Fruit fly (Drosophila melanogaster) whole organism, prepupa: ENCODE results near the gene CG9682.

Experiments used
- Blimp-1 ChIP-seq: fragments of 200-800 bp; sonication (Bioruptor generic); optimal IDR thresholded peaks from 3 replicates; lab custom pipeline; 2017; ENCODE audit warnings: missing biosample characterization, missing genetic modification characterization, mild to moderate bottlenecking, moderate library complexity, missing genetic modification reagents
- CG10631 ChIP-seq: fragments of 200-800 bp; sonication (Bioruptor generic); optimal IDR thresholded peaks from 2 replicates; lab custom pipeline; 2016; ENCODE audit warnings: missing biosample characterization, missing genetic modification characterization
- CG10669 ChIP-seq: fragments of 200-800 bp; sonication (Bioruptor generic); optimal IDR thresholded peaks from 3 replicates; lab custom pipeline; 2018; ENCODE audit warnings: missing biosample characterization, mild to moderate bottlenecking, missing genetic modification characterization, moderate library complexity
- CG11294 ChIP-seq: fragments of 200-800 bp; sonication (Bioruptor generic); IDR thresholded peaks from 2 replicates; pipeline ENCODE4 v1.3.6; 2022; ENCODE audit warnings: missing biosample characterization, missing genetic modification characterization
- CG11762 ChIP-seq: fragments of 200-800 bp; sonication (Bioruptor generic); optimal IDR thresholded peaks from 3 replicates; lab custom pipeline; 2016; ENCODE audit warnings: missing biosample characterization, missing genetic modification characterization; ENCODE audit not compliant: insufficient read depth
- CG11902 ChIP-seq: fragments of 200-800 bp; sonication (Bioruptor generic); optimal IDR thresholded peaks from 3 replicates; lab custom pipeline; 2016; ENCODE audit warnings: missing biosample characterization, missing genetic modification characterization
- CG15336 ChIP-seq: fragments of 200-800 bp; sonication (Bioruptor generic); IDR thresholded peaks from 2 replicates; pipeline ENCODE4 v1.3.6; 2022; ENCODE audit warnings: missing biosample characterization, missing genetic modification characterization
- CG16779 ChIP-seq: fragments of 200-800 bp; sonication (Bioruptor generic); optimal IDR thresholded peaks from 3 replicates; lab custom pipeline; 2017; ENCODE audit warnings: missing biosample characterization, mild to moderate bottlenecking, missing genetic modification characterization
- CG3032 ChIP-seq: fragments of 200-800 bp; optimal IDR thresholded peaks from 2 replicates; lab custom pipeline; 2019; ENCODE audit warnings: missing biosample characterization, mild to moderate bottlenecking, missing genetic modification characterization, moderate library complexity
- CG31627 ChIP-seq: fragments of 200-800 bp; sonication (Bioruptor generic); optimal IDR thresholded peaks from 3 replicates; lab custom pipeline; 2016; ENCODE audit warnings: missing biosample characterization, missing genetic modification characterization
- CG32006 ChIP-seq: fragments of 200-800 bp; sonication (Bioruptor generic); optimal IDR thresholded peaks from 3 replicates; lab custom pipeline; 2017; ENCODE audit warnings: missing biosample characterization, mild to moderate bottlenecking, missing genetic modification characterization
- CG34406 ChIP-seq: fragments of 200-800 bp; sonication (Bioruptor generic); optimal IDR thresholded peaks from 3 replicates; lab custom pipeline; 2016; ENCODE audit warnings: missing biosample characterization, missing genetic modification characterization
- CG3919 ChIP-seq: fragments of 200-800 bp; sonication (Bioruptor generic); optimal IDR thresholded peaks from 3 replicates; lab custom pipeline; 2016; ENCODE audit warnings: missing biosample characterization, missing genetic modification characterization
- CG4318 ChIP-seq: fragments of 200-800 bp; sonication (Bioruptor generic); optimal IDR thresholded peaks from 3 replicates; lab custom pipeline; 2017; ENCODE audit warnings: missing biosample characterization, mild to moderate bottlenecking, missing genetic modification characterization
- CG6163 ChIP-seq: fragments of 200-800 bp; sonication (Bioruptor generic); IDR thresholded peaks from 3 replicates; pipeline ENCODE4 v1.3.6; 2022; ENCODE audit warnings: missing biosample characterization, missing genetic modification characterization
- CG6792 ChIP-seq: fragments of 200-800 bp; sonication (Bioruptor generic); optimal IDR thresholded peaks from 3 replicates; lab custom pipeline; 2016; ENCODE audit warnings: missing biosample characterization, missing genetic modification characterization
- CG6854 ChIP-seq: fragments of 200-800 bp; sonication (Bioruptor generic); optimal IDR thresholded peaks from 2 replicates; lab custom pipeline; 2017; ENCODE audit warnings: missing biosample characterization, mild to moderate bottlenecking, missing genetic modification characterization
- CG7368 ChIP-seq: fragments of 200-800 bp; sonication (Bioruptor generic); optimal IDR thresholded peaks from 3 replicates; lab custom pipeline; 2016; ENCODE audit warnings: missing biosample characterization, missing genetic modification characterization
- CG8119 ChIP-seq: fragments of 200-800 bp; sonication (Bioruptor generic); IDR thresholded peaks from 3 replicates; pipeline ENCODE4 v1.3.6; 2022; ENCODE audit warnings: missing biosample characterization, missing genetic modification characterization
- CG8319 ChIP-seq: fragments of 200-800 bp; sonication (Bioruptor generic); optimal IDR thresholded peaks from 3 replicates; lab custom pipeline; 2016; ENCODE audit warnings: missing biosample characterization, missing genetic modification characterization
- CG9139 ChIP-seq: fragments of 200-800 bp; sonication (Bioruptor generic); optimal IDR thresholded peaks from 3 replicates; lab custom pipeline; 2017; ENCODE audit warnings: missing biosample characterization, mild to moderate bottlenecking, missing genetic modification characterization
- Eip75B ChIP-seq: fragments of 200-800 bp; sonication (Bioruptor generic); optimal IDR thresholded peaks from 3 replicates; lab custom pipeline; 2016; ENCODE audit warnings: missing biosample characterization, missing genetic modification characterization
- Eip78C ChIP-seq: fragments of 200-800 bp; sonication (Bioruptor generic); peaks from one replicate; lab custom pipeline; 2016; ENCODE audit warnings: missing biosample characterization, missing genetic modification characterization
- Ets21C ChIP-seq: fragments of 200-800 bp; sonication (Bioruptor generic); optimal IDR thresholded peaks from 3 replicates; lab custom pipeline; 2016; ENCODE audit warnings: missing biosample characterization, missing genetic modification characterization
- Gug ChIP-seq: fragments of 200-800 bp; sonication (Bioruptor generic); IDR thresholded peaks from 2 replicates; pipeline ENCODE4 v1.3.6; 2022; ENCODE audit warnings: missing biosample characterization, missing genetic modification characterization
- Hr38 ChIP-seq: sonication (Bioruptor generic); optimal IDR thresholded peaks from 2 replicates; lab custom pipeline; 2016; ENCODE audit warnings: missing biosample characterization, missing genetic modification characterization
- Hr39 ChIP-seq: fragments of 200-800 bp; sonication (Bioruptor generic); optimal IDR thresholded peaks from 2 replicates; lab custom pipeline; 2016; ENCODE audit warnings: missing biosample characterization, missing genetic modification characterization
- Hr4 ChIP-seq: fragments of 200-800 bp; sonication (Bioruptor generic); optimal IDR thresholded peaks from 3 replicates; lab custom pipeline; 2016; ENCODE audit warnings: missing biosample characterization, missing genetic modification characterization
- Met ChIP-seq: fragments of 200-800 bp; sonication (Bioruptor generic); optimal IDR thresholded peaks from 3 replicates; lab custom pipeline; 2016; ENCODE audit warnings: missing biosample characterization, missing genetic modification characterization
- OdsH ChIP-seq: fragments of 200-800 bp; sonication (Bioruptor generic); optimal IDR thresholded peaks from 3 replicates; lab custom pipeline; 2016; ENCODE audit warnings: missing biosample characterization, missing genetic modification characterization
- Smox ChIP-seq: fragments of 200-800 bp; sonication (Bioruptor generic); optimal IDR thresholded peaks from 3 replicates; lab custom pipeline; 2016; ENCODE audit warnings: missing biosample characterization, missing genetic modification characterization
- Sox102F ChIP-seq: fragments of 200-800 bp; sonication (Bioruptor generic); optimal IDR thresholded peaks from 2 replicates; lab custom pipeline; 2016; ENCODE audit warnings: missing biosample characterization, mild to moderate bottlenecking, missing genetic modification characterization
- Sox14 ChIP-seq: fragments of 200-800 bp; sonication (Bioruptor generic); optimal IDR thresholded peaks from 3 replicates; lab custom pipeline; 2016; ENCODE audit warnings: missing biosample characterization, missing genetic modification characterization
- Sox15 ChIP-seq: fragments of 200-800 bp; sonication (Bioruptor generic); optimal IDR thresholded peaks from 3 replicates; lab custom pipeline; 2016; ENCODE audit warnings: missing biosample characterization, missing genetic modification characterization
- achi ChIP-seq: fragments of 200-800 bp; sonication (Bioruptor generic); optimal IDR thresholded peaks from 3 replicates; lab custom pipeline; 2016; ENCODE audit warnings: missing biosample characterization, missing genetic modification characterization
- cyc ChIP-seq: fragments of 200-800 bp; sonication (Bioruptor generic); optimal IDR thresholded peaks from 3 replicates; lab custom pipeline; 2016; ENCODE audit warnings: missing biosample characterization, missing genetic modification characterization
- dsx ChIP-seq: fragments of 200-800 bp; optimal IDR thresholded peaks from 3 replicates; lab custom pipeline; 2019; ENCODE audit warnings: missing biosample characterization, mild to moderate bottlenecking, missing genetic modification characterization, moderate library complexity; ENCODE audit not compliant: poor library complexity, severe bottlenecking
- eg ChIP-seq: fragments of 200-800 bp; sonication (Bioruptor generic); IDR thresholded peaks from 3 replicates; pipeline ENCODE4 v1.3.6; 2022; ENCODE audit warnings: missing biosample characterization, missing genetic modification characterization
- esn ChIP-seq: fragments of 200-800 bp; sonication (Bioruptor generic); optimal IDR thresholded peaks from 2 replicates; lab custom pipeline; 2016; ENCODE audit warnings: missing biosample characterization, mild to moderate bottlenecking, missing genetic modification characterization, moderate library complexity
- fd59A ChIP-seq: fragments of 200-800 bp; sonication (Bioruptor generic); optimal IDR thresholded peaks from 2 replicates; lab custom pipeline; 2017; ENCODE audit warnings: missing biosample characterization, mild to moderate bottlenecking, missing genetic modification characterization, missing genetic modification reagents
- fkh ChIP-seq: fragments of 200-800 bp; sonication (Bioruptor generic); optimal IDR thresholded peaks from 3 replicates; lab custom pipeline; 2017; ENCODE audit warnings: missing biosample characterization, mild to moderate bottlenecking, missing genetic modification characterization, moderate library complexity
- lz ChIP-seq: fragments of 200-800 bp; sonication (Bioruptor generic); optimal IDR thresholded peaks from 3 replicates; lab custom pipeline; 2016; ENCODE audit warnings: missing biosample characterization, missing genetic modification characterization
- net ChIP-seq: fragments of 200-800 bp; sonication (Bioruptor generic); optimal IDR thresholded peaks from 3 replicates; lab custom pipeline; 2016; ENCODE audit warnings: missing biosample characterization, missing genetic modification characterization
- pdm3 ChIP-seq: fragments of 200-800 bp; sonication (Bioruptor generic); optimal IDR thresholded peaks from 3 replicates; lab custom pipeline; 2016; ENCODE audit warnings: missing biosample characterization, missing genetic modification characterization
- salr ChIP-seq, 2 experiments: fragments of 200-800 bp; sonication (Bioruptor generic); optimal IDR thresholded peaks; 3 replicates each; lab custom pipeline; 2016 to 2018; ENCODE audit warnings: missing biosample characterization in 2 of 2, missing genetic modification characterization in 2 of 2, mild to moderate bottlenecking in 1 of 2
- spab ChIP-seq: fragments of 200-800 bp; sonication (Bioruptor generic); optimal IDR thresholded peaks from 2 replicates; lab custom pipeline; 2017; ENCODE audit warnings: missing biosample characterization, mild to moderate bottlenecking, missing genetic modification characterization, missing genetic modification reagents
- svp ChIP-seq: fragments of 200-800 bp; sonication (Bioruptor generic); peaks from one replicate; lab custom pipeline; 2016; ENCODE audit warnings: missing biosample characterization, missing genetic modification characterization
- topi ChIP-seq: fragments of 200-800 bp; sonication (Bioruptor generic); optimal IDR thresholded peaks from 3 replicates; lab custom pipeline; 2016; ENCODE audit warnings: missing biosample characterization, missing genetic modification characterization
- vri ChIP-seq: fragments of 200-800 bp; sonication (Bioruptor generic); optimal IDR thresholded peaks from 3 replicates; lab custom pipeline; 2016; ENCODE audit warnings: missing biosample characterization, mild to moderate bottlenecking, missing genetic modification characterization

The CG9682 gene

dm6 chr3R:30265420-30265819, 14.7 kb downstream of the CG9682 start (continued):
- TF ChIP-seq esn (GFP tag; lab: Kevin White, UChicago) (peak; percentile 89), CG15336 (GFP tag; lab: Robert Waterston, UW) (peak; percentile 97), CG3032 (peak; percentile 97), fkh (no peak), topi (GFP tag; lab: Kevin White, UChicago) (peak; percentile 83), Eip78C (GFP tag; lab: Kevin White, UChicago) (peak; percentile 98), fd59A (GFP tag; lab: Kevin White, UChicago) (peak; percentile 97), CG11902 (GFP tag; lab: Kevin White, UChicago) (peak; percentile 71), CG11294 (GFP tag; lab: Robert Waterston, UW) (peak; percentile 94), svp (peak; percentile 90), CG6792 (peak; percentile 90), CG11762 (GFP tag; lab: Kevin White, UChicago) (peak; percentile 86), eg (GFP tag; lab: Robert Waterston, UW) (peak; percentile 97), Sox102F (GFP tag; lab: Kevin White, UChicago) (peak; percentile 87), Blimp-1 (GFP tag; lab: Kevin White, UChicago) (peak; percentile 47), CG8119 (GFP tag; lab: Robert Waterston, UW) (peak; percentile 96)
- TF ChIP-seq, all 60 proteins: peak for 59

- no peak for TF ChIP-seq Ets21C (GFP tag; lab: Kevin White, UChicago)
- TF ChIP-seq CG11762 (GFP tag; lab: Kevin White, UChicago), result peak; percentile 27
- peak; percentile 40 for TF ChIP-seq CG3919 (GFP tag; lab: Kevin White, UChicago)
- peak; percentile 38 for TF ChIP-seq CG32006 (GFP tag; lab: Kevin White, UChicago)
- no peak for TF ChIP-seq vri (GFP tag; lab: Kevin White, UChicago)
- peak; percentile 33 for TF ChIP-seq pdm3 (GFP tag; lab: Kevin White, UChicago)
- no peak for TF ChIP-seq salr (GFP tag; optimal IDR thresholded peaks at IDR 0.05; lab: Kevin White, UChicago)
- TF ChIP-seq CG11902 (GFP tag; lab: Kevin White, UChicago), result peak; percentile 28
- TF ChIP-seq Sox14, result peak; percentile 29
- peak; percentile 25 for TF ChIP-seq Eip75B (GFP tag; lab: Kevin White, UChicago)
- no peak for TF ChIP-seq CG9139 (GFP tag; lab: Kevin White, UChicago)
- TF ChIP-seq CG7368 (GFP tag; lab: Kevin White, UChicago), result peak; percentile 50
- TF ChIP-seq Sox15, result peak; percentile 9
- TF ChIP-seq OdsH (GFP tag; lab: Kevin White, UChicago), result peak; percentile 30
- peak; percentile 12 for TF ChIP-seq achi (GFP tag; lab: Kevin White, UChicago)
- TF ChIP-seq dsx (GFP tag; lab: Kevin White, UChicago), result peak; percentile 4
- peak; percentile 13 for TF ChIP-seq Hr4
- peak; percentile 20 for TF ChIP-seq spab
- TF ChIP-seq net, result peak; percentile 16
- TF ChIP-seq lz (GFP tag; lab: Kevin White, UChicago), result peak; percentile 8
- peak; percentile 39 for TF ChIP-seq CG10631 (GFP tag; lab: Kevin White, UChicago)
- peak; percentile 0 for TF ChIP-seq CG10669 (GFP tag; lab: Kevin White, UChicago)
- no peak for TF ChIP-seq CG16779 (tag; lab: Kevin White, UChicago)
- TF ChIP-seq topi (GFP tag; lab: Kevin White, UChicago), result peak; percentile 49
- TF ChIP-seq svp, result peak; percentile 64
- no peak for TF ChIP-seq Gug (GFP tag; lab: Robert Waterston, UW)
- peak; percentile 78 for TF ChIP-seq Eip78C (GFP tag; lab: Kevin White, UChicago)
- no peak for TF ChIP-seq Hr38 (GFP tag; lab: Kevin White, UChicago)
- peak; percentile 40 for TF ChIP-seq CG31627 (GFP tag; lab: Kevin White, UChicago)
- no peak for TF ChIP-seq CG6854 (GFP tag; lab: Kevin White, UChicago)
- peak; percentile 38 for TF ChIP-seq cyc
- TF ChIP-seq CG6163, result 0 out of 3 replicates have a peak, but pooled peaks have one; percentile 29
- peak; percentile 62 for TF ChIP-seq Met (GFP tag; lab: Kevin White, UChicago)
- TF ChIP-seq Sox102F (GFP tag; lab: Kevin White, UChicago), result peak; percentile 13
- peak; percentile 31 for TF ChIP-seq CG8319 (GFP tag; lab: Kevin White, UChicago)
- TF ChIP-seq CG34406 (GFP tag; lab: Kevin White, UChicago), result peak; percentile 10
- no peak for TF ChIP-seq fkh
- peak; percentile 44 for TF ChIP-seq CG15336 (GFP tag; lab: Robert Waterston, UW)
- peak; percentile 47 for TF ChIP-seq esn (GFP tag; lab: Kevin White, UChicago)
- TF ChIP-seq Smox (GFP tag; lab: Kevin White, UChicago), result peak; percentile 35
- no peak for TF ChIP-seq CG4318 (GFP tag; lab: Kevin White, UChicago)
- TF ChIP-seq Hr39 (GFP tag; lab: Kevin White, UChicago), result peak; percentile 18
Measured at dm6 chr3R:30268733-30269132, 18.0 kb downstream of the CG9682 start.
